Fruit fly (Drosophila melanogaster) whole organism, wandering third instar larva: ENCODE results near the gene ND-ACP.

Experiments used
- CG32264 ChIP-seq: fragments of 200-800 bp; sonication (Bioruptor generic); optimal IDR thresholded peaks from 2 replicates; lab custom pipeline; 2016; ENCODE audit warnings: missing biosample characterization, missing genetic modification characterization
- CG9705 ChIP-seq: fragments of 200-800 bp; sonication (Bioruptor generic); optimal IDR thresholded peaks from 2 replicates; lab custom pipeline; 2018; ENCODE audit warnings: missing biosample characterization, mild to moderate bottlenecking, missing genetic modification characterization
- CrebA ChIP-seq: fragments of 200-800 bp; sonication (Bioruptor generic); optimal IDR thresholded peaks from 2 replicates; lab custom pipeline; 2016; ENCODE audit warnings: missing biosample characterization, mild to moderate bottlenecking, missing genetic modification characterization, borderline replicate concordance
- Dif ChIP-seq: fragments of 200-275, 200-300 bp; sonication (Bioruptor generic); optimal IDR thresholded peaks from 2 replicates; lab custom pipeline; 2018; ENCODE audit warnings: missing biosample characterization, missing genetic modification characterization; ENCODE audit not compliant: partially characterized antibody
- GATAd ChIP-seq: sonication (Bioruptor generic); optimal IDR thresholded peaks from 2 replicates; lab custom pipeline; 2016; ENCODE audit warnings: missing biosample characterization, missing genetic modification characterization
- HLH106 ChIP-seq: fragments of 200-800 bp; optimal IDR thresholded peaks from 3 replicates; lab custom pipeline; 2019; ENCODE audit warnings: missing biosample characterization, mild to moderate bottlenecking, missing genetic modification characterization, moderate library complexity
- Hnf4 ChIP-seq: fragments of 200-800 bp; sonication (Bioruptor generic); optimal IDR thresholded peaks from 2 replicates; lab custom pipeline; 2016; ENCODE audit warnings: missing biosample characterization, mild to moderate bottlenecking, missing genetic modification characterization
- Hr83 ChIP-seq: fragments of 200-300 bp; sonication (Bioruptor generic); optimal IDR thresholded peaks from 2 replicates; lab custom pipeline; 2016; ENCODE audit warnings: missing biosample characterization, mild to moderate bottlenecking, missing genetic modification characterization, moderate library complexity; ENCODE audit not compliant: poor library complexity, severe bottlenecking
- Jra ChIP-seq: sonication (Bioruptor generic); optimal IDR thresholded peaks from 2 replicates; lab custom pipeline; 2016; ENCODE audit warnings: missing biosample characterization, missing genetic modification characterization
- Mio ChIP-seq: sonication (Bioruptor generic); optimal IDR thresholded peaks from 2 replicates; lab custom pipeline; 2016; ENCODE audit warnings: missing biosample characterization, missing genetic modification characterization
- Myc ChIP-seq: fragments of >200 bp; optimal IDR thresholded peaks from 2 replicates; lab custom pipeline; 2017
- N ChIP-seq: fragments of >200 bp; optimal IDR thresholded peaks from 2 replicates; lab custom pipeline; 2018; ENCODE audit warnings: missing biosample characterization, missing external identifiers, missing genetic modification characterization
- OdsH ChIP-seq: fragments of 200-800 bp; sonication (Bioruptor generic); optimal IDR thresholded peaks from 2 replicates; lab custom pipeline; 2016; ENCODE audit warnings: missing biosample characterization, mild to moderate bottlenecking, missing genetic modification characterization
- Rel ChIP-seq, 2 experiments: fragments of 200-800 bp; sonication (Bioruptor generic) in 1 of 2; optimal IDR thresholded peaks; 2 replicates in 1 of 2; 3 replicates in 1 of 2; lab custom pipeline; 2016 to 2019; ENCODE audit warnings: mild to moderate bottlenecking in 2 of 2, missing biosample characterization in 2 of 2, missing genetic modification characterization in 2 of 2, moderate library complexity in 1 of 2
- Sp1 ChIP-seq: fragments of 200-800 bp; sonication (Bioruptor generic); optimal IDR thresholded peaks from 3 replicates; lab custom pipeline; 2019; ENCODE audit warnings: missing biosample characterization, mild to moderate bottlenecking, missing genetic modification characterization, moderate library complexity
- Vsx2 ChIP-seq: fragments of 200-300, 225-300 bp; sonication (Bioruptor generic); optimal IDR thresholded peaks from 2 replicates; lab custom pipeline; 2018; ENCODE audit warnings: missing biosample characterization, missing genetic modification characterization; ENCODE audit not compliant: partially characterized antibody
- br ChIP-seq: fragments of 200-800 bp; sonication (Bioruptor generic); optimal IDR thresholded peaks from 2 replicates; lab custom pipeline; 2016; ENCODE audit warnings: missing biosample characterization, missing genetic modification characterization
- brk ChIP-seq: fragments of 200-800 bp; sonication (Bioruptor generic); optimal IDR thresholded peaks from 2 replicates; lab custom pipeline; 2016; ENCODE audit warnings: missing biosample characterization, mild to moderate bottlenecking, missing genetic modification characterization
- dl ChIP-seq, 2 experiments: fragments of 175-275, 200-275 bp in 1 of 2; fragments of 200-275 bp in 1 of 2; sonication (Bioruptor generic); optimal IDR thresholded peaks; lab custom pipeline; 2018; ENCODE audit warnings: mild to moderate bottlenecking in 2 of 2, missing biosample characterization in 2 of 2, missing genetic modification characterization in 2 of 2, moderate library complexity in 2 of 2; ENCODE audit not compliant: partially characterized antibody in 2 of 2, insufficient read depth in 1 of 2
- dmrt93B ChIP-seq: fragments of 200-800 bp; sonication (Bioruptor generic); optimal IDR thresholded peaks from 2 replicates; lab custom pipeline; 2018; ENCODE audit warnings: missing biosample characterization, mild to moderate bottlenecking, missing genetic modification characterization
- dsf ChIP-seq: sonication (Bioruptor generic); optimal IDR thresholded peaks from 2 replicates; lab custom pipeline; 2016; ENCODE audit warnings: missing biosample characterization, missing genetic modification characterization, borderline replicate concordance
- ey ChIP-seq: fragments of 200-800 bp; sonication (Bioruptor generic); optimal IDR thresholded peaks from 2 replicates; lab custom pipeline; 2016; ENCODE audit warnings: missing biosample characterization, missing genetic modification characterization
- foxo ChIP-seq, 2 experiments: fragments of 200-800 bp; sonication (Bioruptor generic); optimal IDR thresholded peaks; 2 replicates in 1 of 2; 3 replicates in 1 of 2; lab custom pipeline; 2016 to 2017; ENCODE audit warnings: missing biosample characterization in 2 of 2, missing genetic modification characterization in 2 of 2
- fru ChIP-seq: fragments of 200-800 bp; sonication (Bioruptor generic); optimal IDR thresholded peaks from 3 replicates; lab custom pipeline; 2016; ENCODE audit warnings: missing biosample characterization, mild to moderate bottlenecking, missing genetic modification characterization
- h ChIP-seq: fragments of 200-800 bp; sonication (Bioruptor generic); optimal IDR thresholded peaks from 3 replicates; lab custom pipeline; 2016; ENCODE audit warnings: missing biosample characterization, mild to moderate bottlenecking, missing genetic modification characterization
- jim ChIP-seq: fragments of 175-275, 200-325 bp; sonication (Bioruptor generic); optimal IDR thresholded peaks from 2 replicates; lab custom pipeline; 2016; ENCODE audit warnings: missing biosample characterization, mild to moderate bottlenecking, missing genetic modification characterization
- lola ChIP-seq: fragments of >200 bp; optimal IDR thresholded peaks from 2 replicates; lab custom pipeline; 2017; ENCODE audit warnings: missing biosample characterization, missing genetic modification characterization
- pan ChIP-seq: fragments of >200 bp; optimal IDR thresholded peaks from 2 replicates; lab custom pipeline; 2017
- psq ChIP-seq: fragments of 200-800 bp; sonication (Bioruptor generic); optimal IDR thresholded peaks from 3 replicates; lab custom pipeline; 2017; ENCODE audit warnings: missing biosample characterization, mild to moderate bottlenecking, missing genetic modification characterization, moderate library complexity
- rgr ChIP-seq: fragments of 200-800 bp; sonication (Bioruptor generic); optimal IDR thresholded peaks from 3 replicates; lab custom pipeline; 2016; ENCODE audit warnings: missing biosample characterization, mild to moderate bottlenecking, missing genetic modification characterization
- sage ChIP-seq: fragments of 200-800 bp; sonication (Bioruptor generic); optimal IDR thresholded peaks from 2 replicates; lab custom pipeline; 2016; ENCODE audit warnings: missing biosample characterization, mild to moderate bottlenecking, missing genetic modification characterization
- sv ChIP-seq: fragments of 200-800 bp; sonication (Bioruptor generic); optimal IDR thresholded peaks from 3 replicates; lab custom pipeline; 2016; ENCODE audit warnings: missing biosample characterization, missing genetic modification characterization
- tai ChIP-seq: sonication (Bioruptor generic); optimal IDR thresholded peaks from 2 replicates; lab custom pipeline; 2016; ENCODE audit warnings: missing biosample characterization, missing genetic modification characterization
- usp ChIP-seq: fragments of >200 bp; optimal IDR thresholded peaks from 2 replicates; lab custom pipeline; 2017; ENCODE audit warnings: missing biosample characterization, missing genetic modification characterization
- woc ChIP-seq: sonication (Bioruptor generic); optimal IDR thresholded peaks from 2 replicates; lab custom pipeline; 2016; ENCODE audit warnings: missing biosample characterization, mild to moderate bottlenecking, missing genetic modification characterization

ND-ACP gene

dm6 chr3L:1354214-1354613 is 24.5 kb downstream of the ND-ACP start:
- TF ChIP-seq GATAd (GFP tag; lab: Kevin White, UChicago) = no peak
- TF ChIP-seq dsf (GFP tag; lab: Kevin White, UChicago) = no peak
- TF ChIP-seq dmrt93B (GFP tag; lab: Kevin White, UChicago) = no peak
- TF ChIP-seq brk (GFP tag; lab: Kevin White, UChicago) = no peak
- TF ChIP-seq N (GFP tag; lab: Kevin White, UChicago) = no peak
- TF ChIP-seq tai = no peak
- TF ChIP-seq CrebA (GFP tag; lab: Kevin White, UChicago) = no peak
- no peak for TF ChIP-seq ey (GFP tag; lab: Kevin White, UChicago)
- TF ChIP-seq pan (lab: Kevin White, UChicago) = no peak
- TF ChIP-seq sage = no peak
- no peak for TF ChIP-seq jim (GFP tag; lab: Kevin White, UChicago)
- TF ChIP-seq CG9705 = no peak
- TF ChIP-seq sv (GFP tag; lab: Kevin White, UChicago) = no peak
- no peak for TF ChIP-seq lola (GFP tag; lab: Kevin White, UChicago)

- no peak for TF ChIP-seq GATAd (GFP tag; lab: Kevin White, UChicago)
- no peak for TF ChIP-seq sv (GFP tag; lab: Kevin White, UChicago)
- TF ChIP-seq Mio (GFP tag; lab: Kevin White, UChicago) = no peak
- TF ChIP-seq CrebA (GFP tag; lab: Kevin White, UChicago) = no peak
- TF ChIP-seq fru (GFP tag; lab: Kevin White, UChicago) = no peak
These were observed 28.6 kb downstream of the ND-ACP start for dm6 chr3L:1358338-1358737.

- TF ChIP-seq Dif (peak; percentile 67), dl (GFP tag; optimal IDR thresholded peaks at IDR 0.05; lab: Kevin White, UChicago; ENCODE audit: insufficient read depth in 1 of 2, partially characterized antibody in 2 of 2) (peak; percentile 18 to 24), lola (GFP tag; lab: Kevin White, UChicago) (no peak), Vsx2 (peak; percentile 9)
These were observed 34.6 kb downstream of the ND-ACP start for dm6 chr3L:1364368-1364767.

- TF ChIP-seq dl (GFP tag; optimal IDR thresholded peaks at IDR 0.05; lab: Kevin White, UChicago; ENCODE audit: insufficient read depth in 1 of 2, partially characterized antibody in 2 of 2) = peak in 1 of 2 experiments; percentile 6
- TF ChIP-seq CrebA (GFP tag; lab: Kevin White, UChicago) = peak; percentile 34
- no peak for TF ChIP-seq Sp1 (GFP tag; lab: Kevin White, UChicago)
- TF ChIP-seq Rel (GFP tag; optimal IDR thresholded peaks at IDR 0.05; lab: Kevin White, UChicago) = no peak
- TF ChIP-seq Rel (tag; optimal IDR thresholded peaks at IDR 0.05; lab: Kevin White, UChicago) = no peak
- TF ChIP-seq br (GFP tag; lab: Kevin White, UChicago) = no peak
- TF ChIP-seq Myc (lab: Kevin White, UChicago) = no peak
- TF ChIP-seq lola (GFP tag; lab: Kevin White, UChicago) = no peak
- TF ChIP-seq sage = no peak
- TF ChIP-seq, all 38 proteins: peak for 2
These were observed 37.3 kb downstream of the ND-ACP start for dm6 chr3L:1366879-1367650.

- TF ChIP-seq CG32264 (GFP tag; lab: Kevin White, UChicago) (peak; percentile 58), brk (GFP tag; lab: Kevin White, UChicago) (peak; percentile 12), pan (lab: Kevin White, UChicago) (no peak), dmrt93B (GFP tag; lab: Kevin White, UChicago) (peak; percentile 73), Hnf4 (GFP tag; lab: Kevin White, UChicago) (peak; percentile 73), foxo (GFP tag; optimal IDR thresholded peaks at IDR 0.05; lab: Kevin White, UChicago) (peak in 1 of 2 experiments; percentile 89), jim (GFP tag; lab: Kevin White, UChicago) (peak; percentile 14), HLH106 (peak; percentile 86), Rel (GFP tag; optimal IDR thresholded peaks at IDR 0.05; lab: Kevin White, UChicago) (no peak), Rel (tag; optimal IDR thresholded peaks at IDR 0.05; lab: Kevin White, UChicago) (peak; percentile 68), OdsH (GFP tag; lab: Kevin White, UChicago) (peak; percentile 80), woc (GFP tag; lab: Kevin White, UChicago) (peak; percentile 68), Jra (GFP tag; lab: Kevin White, UChicago) (peak; percentile 25), psq (GFP tag; lab: Kevin White, UChicago) (peak; percentile 81), CG9705 (no peak), CrebA (GFP tag; lab: Kevin White, UChicago) (no peak), fru (GFP tag; lab: Kevin White, UChicago) (peak; percentile 83), tai (peak; percentile 58), Mio (GFP tag; lab: Kevin White, UChicago) (no peak), Vsx2 (no peak), ey (GFP tag; lab: Kevin White, UChicago) (peak; percentile 85), Sp1 (GFP tag; lab: Kevin White, UChicago) (peak; percentile 67), dl (GFP tag; optimal IDR thresholded peaks at IDR 0.05; lab: Kevin White, UChicago; ENCODE audit: insufficient read depth in 1 of 2, partially characterized antibody in 2 of 2) (no peak), sage (peak; percentile 18), usp (GFP tag; lab: Kevin White, UChicago) (no peak), rgr (GFP tag; lab: Kevin White, UChicago) (peak; percentile 86), h (GFP tag; lab: Kevin White, UChicago) (peak; percentile 92), lola (GFP tag; lab: Kevin White, UChicago) (no peak), GATAd (GFP tag; lab: Kevin White, UChicago) (no peak), sv (GFP tag; lab: Kevin White, UChicago) (peak; percentile 67), Myc (lab: Kevin White, UChicago) (no peak), Hr83 (peak; percentile 62)
These were observed 38.5 kb downstream of the ND-ACP start for dm6 chr3L:1368201-1368617.
